Fruit fly (Drosophila melanogaster) whole organism, embryonic: ENCODE measurements around the gene CG6785.
A peak's percentile ranks its signal among the peaks of the same experiment; 100 is the strongest.

ENCODE experiments used
- Adf1 ChIP-seq: fragments of 200-800 bp; sonication (Bioruptor generic); IDR thresholded peaks from 2 replicates; pipeline ENCODE4 v1.3.6; 2022; ENCODE audit warnings: missing biosample characterization, missing genetic modification characterization
- Aef1 ChIP-seq: fragments of 200-800 bp; sonication (Bioruptor generic); IDR thresholded peaks from 3 replicates; pipeline ENCODE4 v1.3.6; 2022; ENCODE audit warnings: missing biosample characterization, missing genetic modification characterization
- Bdp1 ChIP-seq: fragments of 200-800 bp; sonication (Bioruptor generic); optimal IDR thresholded peaks from 3 replicates; lab custom pipeline; 2016; ENCODE audit warnings: missing biosample characterization, missing genetic modification characterization
- CG10654 ChIP-seq: fragments of 200-800 bp; sonication (Bioruptor generic); optimal IDR thresholded peaks from 2 replicates; lab custom pipeline; 2016; ENCODE audit warnings: missing biosample characterization, missing genetic modification characterization
- CG10979 ChIP-seq: fragments of 200-800 bp; sonication (Bioruptor generic); optimal IDR thresholded peaks from 2 replicates; lab custom pipeline; 2018; ENCODE audit warnings: missing biosample characterization, mild to moderate bottlenecking, missing genetic modification characterization, moderate library complexity
- CG11093 ChIP-seq: fragments of 200-800 bp; sonication (Bioruptor generic); IDR thresholded peaks from 3 replicates; pipeline ENCODE4 v1.3.6; 2022; ENCODE audit warnings: missing biosample characterization, missing genetic modification characterization
- CG12942 ChIP-seq: fragments of 200-800 bp; sonication (Bioruptor generic); optimal IDR thresholded peaks from 3 replicates; lab custom pipeline; 2016; ENCODE audit warnings: missing biosample characterization, missing genetic modification characterization
- CG14050 ChIP-seq: fragments of 200-800 bp; sonication (Bioruptor generic); IDR thresholded peaks from 3 replicates; pipeline ENCODE4 v1.3.6; 2022; ENCODE audit warnings: missing biosample characterization, missing genetic modification characterization
- CG15269 ChIP-seq: fragments of 200-800 bp; sonication (Bioruptor generic); optimal IDR thresholded peaks from 2 replicates; lab custom pipeline; 2018; ENCODE audit warnings: missing biosample characterization, mild to moderate bottlenecking, missing genetic modification characterization, moderate library complexity
- CG1529 ChIP-seq: fragments of 200-800 bp; sonication (Bioruptor generic); optimal IDR thresholded peaks from 3 replicates; lab custom pipeline; 2018; ENCODE audit warnings: missing biosample characterization, missing genetic modification characterization
- CG16779 ChIP-seq: fragments of 200-800 bp; sonication (Bioruptor generic); IDR thresholded peaks from 2 replicates; pipeline ENCODE4 v1.3.6; 2022; ENCODE audit warnings: missing biosample characterization, missing genetic modification characterization
- CG17361 ChIP-seq: fragments of 200-800 bp; sonication (Bioruptor generic); IDR thresholded peaks from 3 replicates; pipeline ENCODE4 v1.3.6; 2022; ENCODE audit warnings: missing biosample characterization, missing genetic modification characterization
- CG2875 ChIP-seq: fragments of 200-800 bp; sonication (Bioruptor generic); optimal IDR thresholded peaks from 2 replicates; lab custom pipeline; 2017; ENCODE audit warnings: missing biosample characterization, mild to moderate bottlenecking, missing genetic modification characterization, missing genetic modification reagents
- CG31388 ChIP-seq: fragments of 200-800 bp; sonication (Bioruptor generic); optimal IDR thresholded peaks from 2 replicates; lab custom pipeline; 2016; ENCODE audit warnings: missing biosample characterization, missing genetic modification characterization
- CG33213 ChIP-seq: fragments of 200-800 bp; sonication (Bioruptor generic); optimal IDR thresholded peaks from 3 replicates; lab custom pipeline; 2016; ENCODE audit warnings: missing biosample characterization, missing genetic modification characterization
- CG4854 ChIP-seq: fragments of 200-800 bp; sonication (Bioruptor generic); optimal IDR thresholded peaks from 2 replicates; lab custom pipeline; 2016; ENCODE audit warnings: missing biosample characterization, missing genetic modification characterization, inconsistent platforms
- CG5245 ChIP-seq: fragments of 200-800 bp; sonication (Bioruptor generic); optimal IDR thresholded peaks from 3 replicates; lab custom pipeline; 2016; ENCODE audit warnings: missing biosample characterization, missing genetic modification characterization
- CG6254 ChIP-seq: fragments of 200-800 bp; sonication (Bioruptor generic); optimal IDR thresholded peaks from 3 replicates; lab custom pipeline; 2017; ENCODE audit warnings: mild to moderate bottlenecking, missing biosample characterization, missing genetic modification reagents, missing genetic modification characterization
- CG6791 ChIP-seq: fragments of 200-800 bp; sonication (Bioruptor generic); IDR thresholded peaks from 3 replicates; pipeline ENCODE4 v1.3.6; 2022; ENCODE audit warnings: missing biosample characterization, missing genetic modification characterization; ENCODE audit not compliant: partially characterized antibody
- CG8924 ChIP-seq: fragments of 200-800 bp; optimal IDR thresholded peaks from 3 replicates; lab custom pipeline; 2019; ENCODE audit warnings: missing biosample characterization, mild to moderate bottlenecking, missing genetic modification characterization, moderate library complexity
- CG9609 ChIP-seq: fragments of 200-800 bp; sonication (Bioruptor generic); optimal IDR thresholded peaks from 3 replicates; lab custom pipeline; 2016; ENCODE audit warnings: missing biosample characterization, missing genetic modification characterization
- Camta ChIP-seq: fragments of 200-800 bp; sonication (Bioruptor generic); optimal IDR thresholded peaks from 2 replicates; lab custom pipeline; 2016; ENCODE audit warnings: missing biosample characterization, missing genetic modification characterization
- Deaf1 ChIP-seq: fragments of 200-800 bp; optimal IDR thresholded peaks from 3 replicates; lab custom pipeline; 2019; ENCODE audit warnings: missing biosample characterization, mild to moderate bottlenecking, missing genetic modification characterization, moderate library complexity
- Dll ChIP-seq: fragments of 200-800 bp; sonication (Bioruptor generic); IDR thresholded peaks from 4 replicates; pipeline ENCODE4 v1.3.6; 2022; ENCODE audit warnings: missing biosample characterization, missing genetic modification characterization; ENCODE audit not compliant: partially characterized antibody
- E2f1 ChIP-seq: fragments of 200-800 bp; sonication (Bioruptor generic); IDR thresholded peaks from 2 replicates; pipeline ENCODE4 v1.3.6; 2022; ENCODE audit warnings: missing biosample characterization, missing genetic modification characterization
- Ets97D ChIP-seq: fragments of 200-800 bp; sonication (Bioruptor generic); optimal IDR thresholded peaks from 3 replicates; lab custom pipeline; 2016; ENCODE audit warnings: missing biosample characterization, missing genetic modification characterization
- Hmx ChIP-seq: fragments of 200-800 bp; sonication (Bioruptor generic); optimal IDR thresholded peaks from 2 replicates; lab custom pipeline; 2016; ENCODE audit warnings: missing biosample characterization, missing genetic modification characterization
- Hr3 ChIP-seq: fragments of 200-800 bp; sonication (Bioruptor generic); optimal IDR thresholded peaks from 3 replicates; lab custom pipeline; 2016; ENCODE audit warnings: missing biosample characterization, missing genetic modification characterization
- NK7.1 ChIP-seq: fragments of 200-800 bp; sonication (Bioruptor generic); optimal IDR thresholded peaks from 3 replicates; lab custom pipeline; 2016; ENCODE audit warnings: missing biosample characterization, missing genetic modification characterization
- Nf-YC ChIP-seq: fragments of 200-800 bp; optimal IDR thresholded peaks from 3 replicates; lab custom pipeline; 2019; ENCODE audit warnings: missing biosample characterization, mild to moderate bottlenecking, missing genetic modification characterization, moderate library complexity
- Ptx1 ChIP-seq: fragments of 200-800 bp; sonication (Bioruptor generic); IDR thresholded peaks from 2 replicates; pipeline ENCODE4 v1.3.6; 2022; ENCODE audit warnings: missing biosample characterization, missing genetic modification characterization
- Sry-β ChIP-seq: fragments of 200-800 bp; sonication (Bioruptor generic); optimal IDR thresholded peaks from 2 replicates; lab custom pipeline; 2018; ENCODE audit warnings: missing biosample characterization, mild to moderate bottlenecking, missing genetic modification characterization, moderate library complexity
- Vsx1 ChIP-seq: fragments of 200-800 bp; sonication (Bioruptor generic); optimal IDR thresholded peaks from 2 replicates; lab custom pipeline; 2017; ENCODE audit warnings: missing biosample characterization, mild to moderate bottlenecking, missing genetic modification characterization, missing genetic modification reagents
- Xbp1 ChIP-seq: fragments of 200-800 bp; sonication (Bioruptor generic); optimal IDR thresholded peaks from 3 replicates; lab custom pipeline; 2016; ENCODE audit warnings: missing biosample characterization, mild to moderate bottlenecking, missing genetic modification characterization
- cg ChIP-seq: fragments of 200-800 bp; sonication (Bioruptor generic); optimal IDR thresholded peaks from 3 replicates; lab custom pipeline; 2019; ENCODE audit warnings: missing biosample characterization, mild to moderate bottlenecking, missing genetic modification characterization, moderate library complexity
- chif ChIP-seq, 2 experiments: fragments of 200-800 bp; sonication (Bioruptor generic); optimal IDR thresholded peaks; 3 replicates each; lab custom pipeline; 2016; ENCODE audit warnings: missing biosample characterization in 2 of 2, missing genetic modification characterization in 2 of 2
- chn ChIP-seq: fragments of 200-800 bp; sonication (Bioruptor generic); optimal IDR thresholded peaks from 2 replicates; lab custom pipeline; 2016; ENCODE audit warnings: missing biosample characterization, missing genetic modification characterization
- ci ChIP-seq: fragments of 200-800 bp; sonication (Bioruptor generic); IDR thresholded peaks from 3 replicates; pipeline ENCODE4 v1.3.6; 2022; ENCODE audit warnings: missing biosample characterization, missing genetic modification characterization
- dm ChIP-seq: fragments of 200-800 bp; sonication (Bioruptor generic); optimal IDR thresholded peaks from 3 replicates; lab custom pipeline; 2016; ENCODE audit warnings: missing biosample characterization, missing genetic modification characterization
- exex ChIP-seq: fragments of 200-800 bp; sonication (Bioruptor generic); optimal IDR thresholded peaks from 4 replicates; lab custom pipeline; 2018; ENCODE audit warnings: missing biosample characterization, mild to moderate bottlenecking, missing genetic modification characterization, moderate library complexity
- nerfin-2 ChIP-seq: fragments of 200-800 bp; sonication (Bioruptor generic); IDR thresholded peaks from 2 replicates; pipeline ENCODE4 v1.3.6; 2022; ENCODE audit warnings: missing biosample characterization, missing genetic modification characterization; ENCODE audit not compliant: partially characterized antibody
- nom ChIP-seq: fragments of 200-800 bp; sonication (Bioruptor generic); optimal IDR thresholded peaks from 2 replicates; lab custom pipeline; 2017; ENCODE audit warnings: missing biosample characterization, missing genetic modification characterization, mild to moderate bottlenecking, moderate library complexity, missing genetic modification reagents
- row ChIP-seq: fragments of 200-800 bp; sonication (Bioruptor generic); IDR thresholded peaks from 3 replicates; pipeline ENCODE4 v1.3.6; 2022; ENCODE audit warnings: missing biosample characterization, missing genetic modification characterization
- salm ChIP-seq: fragments of 200-800 bp; sonication (Bioruptor generic); optimal IDR thresholded peaks from 2 replicates; lab custom pipeline; 2018; ENCODE audit warnings: missing biosample characterization, mild to moderate bottlenecking, missing genetic modification characterization
- scrt ChIP-seq: fragments of 200-800 bp; sonication (Bioruptor generic); optimal IDR thresholded peaks from 2 replicates; lab custom pipeline; 2018; ENCODE audit warnings: missing biosample characterization, mild to moderate bottlenecking, missing genetic modification characterization, moderate library complexity
- shn ChIP-seq: fragments of 200-800 bp; sonication (Bioruptor generic); optimal IDR thresholded peaks from 3 replicates; lab custom pipeline; 2016; ENCODE audit warnings: missing biosample characterization, missing genetic modification characterization
- sim ChIP-seq: fragments of 200-800 bp; sonication (Bioruptor generic); IDR thresholded peaks from 2 replicates; pipeline ENCODE4 v1.3.6; 2022; ENCODE audit warnings: missing biosample characterization, missing genetic modification characterization
- sqz ChIP-seq: fragments of 200-800 bp; sonication (Bioruptor generic); optimal IDR thresholded peaks from 3 replicates; lab custom pipeline; 2018; ENCODE audit warnings: missing biosample characterization, mild to moderate bottlenecking, missing genetic modification characterization
- twi ChIP-seq: fragments of 200-800 bp; optimal IDR thresholded peaks from 2 replicates; lab custom pipeline; 2019; ENCODE audit warnings: missing biosample characterization, mild to moderate bottlenecking, missing genetic modification characterization, moderate library complexity
- zen ChIP-seq: fragments of 200-800 bp; sonication (Bioruptor generic); optimal IDR thresholded peaks from 3 replicates; lab custom pipeline; 2018; ENCODE audit warnings: missing biosample characterization, mild to moderate bottlenecking, missing genetic modification characterization, moderate library complexity

The CG6785 gene

dm6 chr2L:12010877-12011666 is 33.9 kb downstream of the CG6785 start (continued):
- TF ChIP-seq CG15269 (tag; lab: Kevin White, UChicago), result peak; percentile 95
- no peak for TF ChIP-seq CG17361
- peak; percentile 90 for TF ChIP-seq CG11093
- TF ChIP-seq E2f1, result no peak
- TF ChIP-seq Camta (GFP tag; lab: Kevin White, UChicago), result peak; percentile 39
- TF ChIP-seq Dll (GFP tag; lab: Robert Waterston, UW), result no peak
- peak; percentile 31 for TF ChIP-seq NK7.1 (GFP tag; lab: Kevin White, UChicago)
- TF ChIP-seq Deaf1 (tag; lab: Kevin White, UChicago), result peak; percentile 61
- TF ChIP-seq Bdp1, result peak; percentile 65
- TF ChIP-seq Adf1, result no peak
- no peak for TF ChIP-seq scrt
- peak; percentile 96 for TF ChIP-seq exex (tag; lab: Kevin White, UChicago)
- TF ChIP-seq CG10654 (GFP tag; lab: Kevin White, UChicago), result peak; percentile 90
- TF ChIP-seq salm, result peak; percentile 73
- TF ChIP-seq sim (GFP tag; lab: Robert Waterston, UW), result no peak
- TF ChIP-seq chif (GFP tag; optimal IDR thresholded peaks at IDR 0.05; lab: Kevin White, UChicago), result peak; percentile 76 to 78
- peak; percentile 64 for TF ChIP-seq CG6254 (GFP tag; lab: Kevin White, UChicago)
- peak; percentile 77 for TF ChIP-seq CG1529 (GFP tag; lab: Kevin White, UChicago)
- TF ChIP-seq shn (GFP tag; lab: Kevin White, UChicago), result peak; percentile 78
- peak; percentile 59 for TF ChIP-seq sqz (GFP tag; lab: Kevin White, UChicago)
- peak; percentile 50 for TF ChIP-seq Hmx
- TF ChIP-seq CG16779, result no peak
- no peak for TF ChIP-seq CG6791 (GFP tag; lab: Robert Waterston, UW)
- TF ChIP-seq Nf-YC, result peak; percentile 78
- peak; percentile 93 for TF ChIP-seq CG8924 (tag; lab: Kevin White, UChicago)
- peak; percentile 45 for TF ChIP-seq dm (GFP tag; lab: Kevin White, UChicago)
- peak; percentile 92 for TF ChIP-seq Vsx1 (GFP tag; lab: Kevin White, UChicago)
- TF ChIP-seq Aef1 (GFP tag; lab: Robert Waterston, UW), result no peak
- no peak for TF ChIP-seq ci (GFP tag; lab: Robert Waterston, UW)
- TF ChIP-seq cg, result no peak
- peak; percentile 88 for TF ChIP-seq Hr3
- TF ChIP-seq CG14050 (GFP tag; lab: Robert Waterston, UW), result no peak
- peak; percentile 92 for TF ChIP-seq zen (tag; lab: Kevin White, UChicago)
- peak; percentile 62 for TF ChIP-seq CG9609 (GFP tag; lab: Kevin White, UChicago)
- TF ChIP-seq Ets97D (GFP tag; lab: Kevin White, UChicago), result no peak
- TF ChIP-seq nom (GFP tag; lab: Kevin White, UChicago), result peak; percentile 93
- TF ChIP-seq twi, result peak; percentile 84
- TF ChIP-seq CG4854 (GFP tag; lab: Kevin White, UChicago), result peak; percentile 51
- TF ChIP-seq CG2875 (GFP tag; lab: Kevin White, UChicago), result peak; percentile 67
- no peak for TF ChIP-seq CG33213 (GFP tag; lab: Kevin White, UChicago)
- TF ChIP-seq Xbp1 (GFP tag; lab: Kevin White, UChicago), result peak; percentile 91
- TF ChIP-seq nerfin-2, result no peak
- TF ChIP-seq CG12942 (GFP tag; lab: Kevin White, UChicago), result peak; percentile 86
- peak; percentile 70 for TF ChIP-seq CG5245 (GFP tag; lab: Kevin White, UChicago)
- no peak for TF ChIP-seq Sry-β (GFP tag; lab: Kevin White, UChicago)
- no peak for TF ChIP-seq row
- TF ChIP-seq CG10979 (tag; lab: Kevin White, UChicago), result peak; percentile 92
- TF ChIP-seq CG31388 (GFP tag; lab: Kevin White, UChicago), result peak; percentile 43
- no peak for TF ChIP-seq Ptx1 (GFP tag; lab: Robert Waterston, UW)
- peak; percentile 29 for TF ChIP-seq chn (GFP tag; lab: Kevin White, UChicago)
